Worm (Caenorhabditis elegans) whole organism, L4 larva: Measurements from ENCODE around the gene F10C1.23.
A peak's percentile ranks its signal among the peaks of the same experiment; 100 is the strongest.

ENCODE experiments used
- D1046.2 ChIP-seq: fragments of 200-800 bp; sonication (Bioruptor generic); IDR thresholded peaks from 2 replicates; pipeline ENCODE4 v1.3.6; 2022; ENCODE audit warnings: missing genetic modification characterization, missing compliant biosample characterization
- F10B5.3 ChIP-seq: sonication (generic microtip); optimal IDR thresholded peaks from 2 replicates; lab custom pipeline; 2016; ENCODE audit warnings: mild to moderate bottlenecking, missing genetic modification characterization, missing compliant biosample characterization
- T26A8.4 ChIP-seq: fragments of 200-800 bp; sonication (Bioruptor generic); IDR thresholded peaks from 2 replicates; pipeline ENCODE4 v1.3.6; 2022; ENCODE audit warnings: missing genetic modification characterization, missing compliant biosample characterization
- Y75B8A.6 ChIP-seq: fragments of 200-800 bp; sonication (Bioruptor generic); IDR thresholded peaks from 2 replicates; pipeline ENCODE4 v1.3.6; 2022; ENCODE audit warnings: missing genetic modification reagents, missing genetic modification characterization, missing compliant biosample characterization
- ama-1 ChIP-seq: fragments of 150-350 bp; optimal IDR thresholded peaks from 2 replicates; lab custom pipeline; 2014; ENCODE audit warnings: inconsistent platforms, mixed read lengths
- ceh-44 ChIP-seq: fragments of 200-800 bp; sonication (Bioruptor generic); IDR thresholded peaks from 2 replicates; pipeline ENCODE4 v1.3.6; 2022; ENCODE audit warnings: missing genetic modification reagents, missing genetic modification characterization, missing compliant biosample characterization
- ceh-82 ChIP-seq: sonication (generic microtip); optimal IDR thresholded peaks from 2 replicates; lab custom pipeline; 2017; ENCODE audit warnings: missing biosample characterization, missing genetic modification characterization
- ces-1 ChIP-seq: fragments of 150-350 bp; sonication (generic microtip); optimal IDR thresholded peaks from 4 replicates; lab custom pipeline; 2014; ENCODE audit warnings: missing biosample characterization, missing genetic modification reagents, missing genetic modification characterization
- ctbp-1 ChIP-seq: fragments of 200-800 bp; sonication (Bioruptor generic); IDR thresholded peaks from 2 replicates; pipeline ENCODE4 v1.3.6; 2022; ENCODE audit warnings: missing genetic modification reagents, missing genetic modification characterization, missing compliant biosample characterization
- daf-19 ChIP-seq: fragments of 200-800 bp; sonication (Bioruptor generic); conservative IDR thresholded peaks from 2 replicates; pipeline ENCODE4 v1.3.6; 2022; ENCODE audit warnings: missing genetic modification characterization, missing compliant biosample characterization
- dmd-6 ChIP-seq: fragments of 200-800 bp; sonication (Bioruptor generic); IDR thresholded peaks from 2 replicates; pipeline ENCODE4 v1.3.6; 2022; ENCODE audit warnings: missing genetic modification reagents, missing genetic modification characterization, missing compliant biosample characterization
- dmd-9 ChIP-seq: fragments of 200-800 bp; sonication (Bioruptor generic); IDR thresholded peaks from 2 replicates; pipeline ENCODE4 v1.3.6; 2022; ENCODE audit warnings: missing genetic modification reagents, missing genetic modification characterization, missing compliant biosample characterization
- duxl-1 ChIP-seq: sonication (generic microtip); optimal IDR thresholded peaks from 2 replicates; lab custom pipeline; 2016; ENCODE audit warnings: mild to moderate bottlenecking, missing genetic modification characterization, moderate library complexity, missing compliant biosample characterization; ENCODE audit not compliant: poor library complexity
- dve-1 ChIP-seq: sonication (generic microtip); optimal IDR thresholded peaks from 2 replicates; lab custom pipeline; 2017; ENCODE audit warnings: antibody characterized with exemption, mild to moderate bottlenecking, missing genetic modification characterization, missing compliant biosample characterization; ENCODE audit not compliant: insufficient read depth
- egl-27 ChIP-seq: sonication (generic microtip); optimal IDR thresholded peaks from 3 replicates; lab custom pipeline; 2017; ENCODE audit warnings: missing biosample characterization, missing genetic modification reagents, missing genetic modification characterization
- egl-43 ChIP-seq: fragments of 200-800 bp; sonication (Bioruptor generic); IDR thresholded peaks from 2 replicates; pipeline ENCODE4 v1.3.6; 2022; ENCODE audit warnings: missing genetic modification reagents, missing genetic modification characterization, missing compliant biosample characterization
- hif-1 ChIP-seq, 2 experiments: sonication (generic microtip); optimal IDR thresholded peaks; 2 replicates each; lab custom pipeline; 2016 to 2017; ENCODE audit warnings: missing compliant biosample characterization in 2 of 2, missing genetic modification characterization in 2 of 2, missing genetic modification reagents in 2 of 2, missing genotype in 2 of 2, mild to moderate bottlenecking in 1 of 2
- hlh-30 ChIP-seq: sonication (generic microtip); optimal IDR thresholded peaks from 2 replicates; lab custom pipeline; 2017; ENCODE audit warnings: antibody characterized with exemption, mild to moderate bottlenecking, missing genetic modification characterization, missing compliant biosample characterization; ENCODE audit not compliant: insufficient read depth
- lin-15B ChIP-seq: fragments of 150-350 bp; sonication (generic microtip); optimal IDR thresholded peaks from 3 replicates; lab custom pipeline; 2014; ENCODE audit warnings: missing biosample characterization, missing genetic modification characterization
- lir-3 ChIP-seq: sonication (generic microtip); optimal IDR thresholded peaks from 2 replicates; lab custom pipeline; 2016; ENCODE audit warnings: mild to moderate bottlenecking, missing genetic modification characterization, missing compliant biosample characterization
- madf-9 ChIP-seq: fragments of 200-800 bp; sonication (Bioruptor generic); conservative IDR thresholded peaks from 2 replicates; pipeline ENCODE4 v1.3.6; 2022; ENCODE audit warnings: missing genetic modification reagents, missing genetic modification characterization, missing compliant biosample characterization
- mxl-3 ChIP-seq: fragments of 200-800 bp; sonication (Bioruptor generic); optimal IDR thresholded peaks from 2 replicates; lab custom pipeline; 2018; ENCODE audit warnings: mild to moderate bottlenecking, missing genetic modification characterization, missing compliant biosample characterization
- nhr-102 ChIP-seq: sonication (generic microtip); optimal IDR thresholded peaks from 2 replicates; lab custom pipeline; 2016; ENCODE audit warnings: mild to moderate bottlenecking, missing genetic modification characterization, moderate library complexity, missing compliant biosample characterization
- nhr-111 ChIP-seq: fragments of 200-800 bp; sonication (Bioruptor generic); optimal IDR thresholded peaks from 2 replicates; lab custom pipeline; 2018; ENCODE audit warnings: mild to moderate bottlenecking, missing genetic modification characterization, missing compliant biosample characterization
- nhr-237 ChIP-seq: sonication (generic microtip); optimal IDR thresholded peaks from 2 replicates; lab custom pipeline; 2017; ENCODE audit warnings: missing biosample characterization, missing genetic modification characterization
- nhr-25 ChIP-seq: sonication (generic microtip); optimal IDR thresholded peaks from 2 replicates; lab custom pipeline; 2017; ENCODE audit warnings: missing genetic modification characterization, mild to moderate bottlenecking, missing compliant biosample characterization, antibody characterized with exemption, moderate library complexity, borderline replicate concordance; ENCODE audit not compliant: insufficient read depth
- nhr-42 ChIP-seq: fragments of 200-800 bp; sonication (Bioruptor generic); IDR thresholded peaks from 2 replicates; pipeline ENCODE4 v1.3.6; 2022; ENCODE audit warnings: missing genetic modification characterization, missing compliant biosample characterization
- pqm-1 ChIP-seq: sonication (generic microtip); optimal IDR thresholded peaks from 2 replicates; lab custom pipeline; 2017; ENCODE audit warnings: missing biosample characterization, missing genetic modification characterization
- set-16 ChIP-seq: fragments of 200-800 bp; sonication (Bioruptor generic); IDR thresholded peaks from 2 replicates; pipeline ENCODE4 v1.3.6; 2022; ENCODE audit warnings: missing genetic modification reagents, missing genetic modification characterization, missing compliant biosample characterization
- snpc-4 ChIP-seq: fragments of 150-350 bp; optimal IDR thresholded peaks from 2 replicates; lab custom pipeline; 2014; ENCODE audit warnings: missing biosample characterization, missing genetic modification characterization
- spr-3 ChIP-seq: fragments of 200-800 bp; sonication (Bioruptor generic); optimal IDR thresholded peaks from 2 replicates; lab custom pipeline; 2018; ENCODE audit warnings: mild to moderate bottlenecking, missing genetic modification characterization, missing compliant biosample characterization
- tag-97 ChIP-seq: fragments of 200-800 bp; sonication (Bioruptor generic); IDR thresholded peaks from 2 replicates; pipeline ENCODE4 v1.3.6; 2022; ENCODE audit warnings: missing genetic modification characterization, missing compliant biosample characterization
- unc-130 ChIP-seq: sonication (generic microtip); optimal IDR thresholded peaks from 2 replicates; lab custom pipeline; 2016; ENCODE audit warnings: missing genetic modification reagents, missing genetic modification characterization, missing compliant biosample characterization
- unc-39 ChIP-seq: sonication (generic microtip); optimal IDR thresholded peaks from 2 replicates; lab custom pipeline; 2017; ENCODE audit warnings: missing biosample characterization, missing genetic modification characterization
- unc-62 ChIP-seq, 3 experiments: fragments of 150-350 bp in 1 of 3; sonication (generic microtip); optimal IDR thresholded peaks in 2 of 3; peaks in 1 of 3; 1 replicate in 1 of 3; 2 replicates in 2 of 3; lab custom pipeline; 2014 to 2017; ENCODE audit warnings: missing biosample characterization in 3 of 3, missing genetic modification characterization in 3 of 3, missing genetic modification reagents in 3 of 3, missing genotype in 1 of 3
- vab-7 ChIP-seq: fragments of 200-800 bp; sonication (Bioruptor generic); IDR thresholded peaks from 2 replicates; pipeline ENCODE4 v1.3.6; 2022; ENCODE audit warnings: missing genetic modification reagents, missing genetic modification characterization, missing compliant biosample characterization
- zfp-3 ChIP-seq: fragments of 200-800 bp; sonication (Bioruptor generic); conservative IDR thresholded peaks from 2 replicates; pipeline ENCODE4 v1.3.6; 2022; ENCODE audit warnings: missing genetic modification reagents, missing genetic modification characterization, missing compliant biosample characterization

F10C1.23 gene

ce11 chrII:5772547-5773142 lies 14.8 kb downstream of the F10C1.23 start (continued):
- TF ChIP-seq ces-1 (GFP tag; lab: Kevin White, UChicago) = no peak
- TF ChIP-seq tag-97 (GFP tag; lab: Robert Waterston, UW) = no peak
- TF ChIP-seq set-16 (GFP tag; lab: Robert Waterston, UW) = peak; percentile 33; the same call in 1 of the 2 replicates
- TF ChIP-seq ceh-44 (GFP tag; lab: Robert Waterston, UW) = 0 out of 2 replicates have a peak, but pooled peaks have one; percentile 13
- TF ChIP-seq egl-27 (tag; lab: Kevin White, UChicago) = no peak
- peak; percentile 57; the same call in 1 of the 2 replicates for TF ChIP-seq T26A8.4
- TF ChIP-seq nhr-42 (GFP tag; lab: Robert Waterston, UW) = no peak
- no peak for TF ChIP-seq lir-3 (tag; lab: Kevin White, UChicago)
- TF ChIP-seq daf-19 (GFP tag; lab: Robert Waterston, UW) = no peak
- no peak for TF ChIP-seq snpc-4 (tag; lab: Kevin White, UChicago)
- peak; percentile 87 for TF ChIP-seq egl-43 (GFP tag; lab: Robert Waterston, UW)
- TF ChIP-seq ama-1 (lab: Kevin White, UChicago) = no peak
- TF ChIP-seq vab-7 (GFP tag; lab: Robert Waterston, UW) = peak; percentile 73
- peak; percentile 14 for TF ChIP-seq F10B5.3
- no peak for TF ChIP-seq nhr-237 (tag; lab: Kevin White, UChicago)
- no peak for TF ChIP-seq ceh-82 (tag; lab: Kevin White, UChicago)
- TF ChIP-seq spr-3 (GFP tag; lab: Kevin White, UChicago) = peak; percentile 1

ce11 chrII:5774120-5774519 lies 16.3 kb downstream of the F10C1.23 start, which contains the start of the genes dmd-5 and F10C1.1:
Gene dmd-5 (minus strand): TSS chrII:5774220.
Gene F10C1.1 (plus strand): TSS chrII:5774229.
- TF ChIP-seq ceh-44 (GFP tag; lab: Robert Waterston, UW) = no peak
- no peak for TF ChIP-seq unc-39 (tag; lab: Kevin White, UChicago)
- TF ChIP-seq madf-9 = no peak
- TF ChIP-seq hif-1 (tag; optimal IDR thresholded peaks at IDR 0.05; lab: Kevin White, UChicago) = no peak
- no peak for TF ChIP-seq dmd-6
- no peak for TF ChIP-seq duxl-1 (tag; lab: Kevin White, UChicago)
- TF ChIP-seq unc-62 (GFP tag; optimal IDR thresholded peaks at IDR 0.05 in 1 of 2; lab: Kevin White, UChicago) = peak in 1 of 2 experiments; percentile 20
- TF ChIP-seq unc-62 (tag; optimal IDR thresholded peaks at IDR 0.05; lab: Kevin White, UChicago) = no peak
- TF ChIP-seq zfp-3 (GFP tag; lab: Robert Waterston, UW) = no peak

- TF ChIP-seq zfp-3 (GFP tag; lab: Robert Waterston, UW) (no peak), Y75B8A.6 (GFP tag; lab: Robert Waterston, UW) (no peak), nhr-111 (no peak), ctbp-1 (GFP tag; lab: Robert Waterston, UW) (no peak), hlh-30 (tag; lab: Kevin White, UChicago) (no peak), nhr-102 (no peak), egl-43 (GFP tag; lab: Robert Waterston, UW) (no peak), dmd-9 (GFP tag; lab: Robert Waterston, UW) (no peak), nhr-25 (no peak), hif-1 (tag; optimal IDR thresholded peaks at IDR 0.05; lab: Kevin White, UChicago) (no peak), unc-130 (GFP tag; lab: Kevin White, UChicago) (no peak), dve-1 (tag; lab: Kevin White, UChicago) (no peak), pqm-1 (tag; lab: Kevin White, UChicago) (no peak), spr-3 (GFP tag; lab: Kevin White, UChicago) (no peak), mxl-3 (GFP tag; lab: Kevin White, UChicago) (no peak), lin-15B (tag; lab: Kevin White, UChicago) (no peak), D1046.2 (no peak), set-16 (GFP tag; lab: Robert Waterston, UW) (no peak)
Measured at ce11 chrII:5774879-5775278, 17.0 kb downstream of the F10C1.23 start.
